Worm (Caenorhabditis elegans) whole organism, L4 larva: Measurements from ENCODE around the gene C14A4.6.
A peak's percentile ranks its signal among the peaks of the same experiment; 100 is the strongest.

ENCODE experiments used
- D1046.2 ChIP-seq: fragments of 200-800 bp; sonication (Bioruptor generic); IDR thresholded peaks from 2 replicates; pipeline ENCODE4 v1.3.6; 2022; ENCODE audit warnings: missing genetic modification characterization, missing compliant biosample characterization
- F10B5.3 ChIP-seq: sonication (generic microtip); optimal IDR thresholded peaks from 2 replicates; lab custom pipeline; 2016; ENCODE audit warnings: mild to moderate bottlenecking, missing genetic modification characterization, missing compliant biosample characterization
- F26F4.8 ChIP-seq: fragments of 200-800 bp; sonication (Bioruptor generic); conservative IDR thresholded peaks from 2 replicates; pipeline ENCODE4 v1.3.6; 2022; ENCODE audit warnings: missing genetic modification characterization, missing compliant biosample characterization
- F44E2.7 ChIP-seq: fragments of 200-800 bp; sonication (Bioruptor generic); IDR thresholded peaks from 2 replicates; pipeline ENCODE4 v2.1.2; 2022; ENCODE audit warnings: missing genetic modification characterization, missing compliant biosample characterization
- T20F7.1 ChIP-seq: fragments of 200-800 bp; sonication (Bioruptor generic); optimal IDR thresholded peaks from 2 replicates; lab custom pipeline; 2018; ENCODE audit warnings: mild to moderate bottlenecking, missing genetic modification characterization, missing compliant biosample characterization
- T26A8.4 ChIP-seq: fragments of 200-800 bp; sonication (Bioruptor generic); IDR thresholded peaks from 2 replicates; pipeline ENCODE4 v1.3.6; 2022; ENCODE audit warnings: missing genetic modification characterization, missing compliant biosample characterization
- Y5F2A.4 ChIP-seq: fragments of 200-800 bp; sonication (Bioruptor generic); optimal IDR thresholded peaks from 2 replicates; lab custom pipeline; 2018; ENCODE audit warnings: mild to moderate bottlenecking, missing genetic modification characterization, missing compliant biosample characterization
- Y75B8A.6 ChIP-seq: fragments of 200-800 bp; sonication (Bioruptor generic); IDR thresholded peaks from 2 replicates; pipeline ENCODE4 v1.3.6; 2022; ENCODE audit warnings: missing genetic modification reagents, missing genetic modification characterization, missing compliant biosample characterization
- aly-2 ChIP-seq: sonication (generic microtip); optimal IDR thresholded peaks from 2 replicates; lab custom pipeline; 2018; ENCODE audit warnings: missing biosample characterization, missing genetic modification characterization
- arid-1 ChIP-seq: fragments of 200-800 bp; sonication (Bioruptor generic); conservative IDR thresholded peaks from 2 replicates; pipeline ENCODE4 v1.3.6; 2022; ENCODE audit warnings: missing genetic modification reagents, missing genetic modification characterization, missing compliant biosample characterization
- ceh-20 ChIP-seq: fragments of 200-800 bp; sonication (Bioruptor generic); IDR thresholded peaks from 2 replicates; pipeline ENCODE4 v1.3.6; 2022; ENCODE audit warnings: missing genetic modification reagents, missing genetic modification characterization, missing compliant biosample characterization
- ceh-62 ChIP-seq: sonication (generic microtip); optimal IDR thresholded peaks from 2 replicates; lab custom pipeline; 2017; ENCODE audit warnings: missing biosample characterization, missing genetic modification characterization
- cey-2 ChIP-seq: sonication (generic microtip); optimal IDR thresholded peaks from 3 replicates; lab custom pipeline; 2017; ENCODE audit warnings: missing genetic modification characterization, mild to moderate bottlenecking, missing compliant biosample characterization, antibody characterized with exemption, borderline replicate concordance; ENCODE audit not compliant: insufficient read depth
- daf-8 ChIP-seq: fragments of 200-800 bp; sonication (Bioruptor generic); IDR thresholded peaks from 2 replicates; pipeline ENCODE4 v1.3.6; 2022; ENCODE audit warnings: missing genetic modification characterization, missing compliant biosample characterization
- dmd-9 ChIP-seq: fragments of 200-800 bp; sonication (Bioruptor generic); IDR thresholded peaks from 2 replicates; pipeline ENCODE4 v1.3.6; 2022; ENCODE audit warnings: missing genetic modification reagents, missing genetic modification characterization, missing compliant biosample characterization
- dve-1 ChIP-seq: sonication (generic microtip); optimal IDR thresholded peaks from 2 replicates; lab custom pipeline; 2017; ENCODE audit warnings: antibody characterized with exemption, mild to moderate bottlenecking, missing genetic modification characterization, missing compliant biosample characterization; ENCODE audit not compliant: insufficient read depth
- egl-43 ChIP-seq: fragments of 200-800 bp; sonication (Bioruptor generic); IDR thresholded peaks from 2 replicates; pipeline ENCODE4 v1.3.6; 2022; ENCODE audit warnings: missing genetic modification reagents, missing genetic modification characterization, missing compliant biosample characterization
- hif-1 ChIP-seq, 2 experiments: sonication (generic microtip); optimal IDR thresholded peaks; 2 replicates each; lab custom pipeline; 2016 to 2017; ENCODE audit warnings: missing compliant biosample characterization in 2 of 2, missing genetic modification characterization in 2 of 2, missing genetic modification reagents in 2 of 2, missing genotype in 2 of 2, mild to moderate bottlenecking in 1 of 2
- hlh-11 ChIP-seq: fragments of 200-800 bp; sonication (Bioruptor generic); optimal IDR thresholded peaks from 2 replicates; lab custom pipeline; 2018; ENCODE audit warnings: mild to moderate bottlenecking, missing genetic modification characterization, missing compliant biosample characterization
- hlh-30 ChIP-seq: sonication (generic microtip); optimal IDR thresholded peaks from 2 replicates; lab custom pipeline; 2017; ENCODE audit warnings: antibody characterized with exemption, mild to moderate bottlenecking, missing genetic modification characterization, missing compliant biosample characterization; ENCODE audit not compliant: insufficient read depth
- lim-7 ChIP-seq: fragments of 200-800 bp; sonication (Bioruptor generic); IDR thresholded peaks from 2 replicates; pipeline ENCODE4 v1.3.6; 2022; ENCODE audit warnings: missing genetic modification characterization, missing compliant biosample characterization
- lin-29 ChIP-seq: fragments of 200-800 bp; sonication (Bioruptor generic); IDR thresholded peaks from 2 replicates; pipeline ENCODE4 v1.3.6; 2022; ENCODE audit warnings: missing genetic modification reagents, missing genetic modification characterization, missing compliant biosample characterization
- lin-39 ChIP-seq: fragments of 150-350 bp; optimal IDR thresholded peaks from 2 replicates; lab custom pipeline; 2014; ENCODE audit warnings: missing biosample characterization, missing genetic modification reagents, missing genetic modification characterization
- madf-9 ChIP-seq: fragments of 200-800 bp; sonication (Bioruptor generic); conservative IDR thresholded peaks from 2 replicates; pipeline ENCODE4 v1.3.6; 2022; ENCODE audit warnings: missing genetic modification reagents, missing genetic modification characterization, missing compliant biosample characterization
- mep-1 ChIP-seq: fragments of 150-350 bp; sonication (generic microtip); optimal IDR thresholded peaks from 3 replicates; lab custom pipeline; 2014; ENCODE audit warnings: missing biosample characterization, missing genetic modification characterization
- mxl-2 ChIP-seq: fragments of 200-800 bp; sonication (Bioruptor generic); conservative IDR thresholded peaks from 2 replicates; pipeline ENCODE4 v1.3.6; 2022; ENCODE audit warnings: missing genetic modification reagents, missing genetic modification characterization, missing compliant biosample characterization
- nhr-10 ChIP-seq: fragments of 150-350 bp; optimal IDR thresholded peaks from 2 replicates; lab custom pipeline; 2014; ENCODE audit warnings: missing biosample characterization, missing genetic modification characterization
- nhr-102 ChIP-seq: sonication (generic microtip); optimal IDR thresholded peaks from 2 replicates; lab custom pipeline; 2016; ENCODE audit warnings: mild to moderate bottlenecking, missing genetic modification characterization, moderate library complexity, missing compliant biosample characterization
- nhr-11 ChIP-seq: fragments of 150-350 bp; optimal IDR thresholded peaks from 2 replicates; lab custom pipeline; 2014; ENCODE audit warnings: missing biosample characterization, missing genetic modification characterization
- nhr-25 ChIP-seq: sonication (generic microtip); optimal IDR thresholded peaks from 2 replicates; lab custom pipeline; 2017; ENCODE audit warnings: missing genetic modification characterization, mild to moderate bottlenecking, missing compliant biosample characterization, antibody characterized with exemption, moderate library complexity, borderline replicate concordance; ENCODE audit not compliant: insufficient read depth
- nhr-28 ChIP-seq: fragments of 150-350 bp; optimal IDR thresholded peaks from 2 replicates; lab custom pipeline; 2014; ENCODE audit warnings: missing biosample characterization, missing genetic modification characterization
- nhr-42 ChIP-seq: fragments of 200-800 bp; sonication (Bioruptor generic); IDR thresholded peaks from 2 replicates; pipeline ENCODE4 v1.3.6; 2022; ENCODE audit warnings: missing genetic modification characterization, missing compliant biosample characterization
- nhr-48 ChIP-seq: sonication (generic microtip); optimal IDR thresholded peaks from 2 replicates; lab custom pipeline; 2016; ENCODE audit warnings: mild to moderate bottlenecking, missing genetic modification characterization, missing compliant biosample characterization
- pqm-1 ChIP-seq: sonication (generic microtip); optimal IDR thresholded peaks from 2 replicates; lab custom pipeline; 2017; ENCODE audit warnings: missing biosample characterization, missing genetic modification characterization
- rbr-2 ChIP-seq: sonication (generic microtip); optimal IDR thresholded peaks from 2 replicates; lab custom pipeline; 2016; ENCODE audit warnings: missing genotype, missing genetic modification characterization, missing compliant biosample characterization
- sdz-12 ChIP-seq: fragments of 200-800 bp; sonication (Bioruptor generic); optimal IDR thresholded peaks from 2 replicates; lab custom pipeline; 2018; ENCODE audit warnings: mild to moderate bottlenecking, missing genetic modification characterization, missing compliant biosample characterization
- set-16 ChIP-seq: fragments of 200-800 bp; sonication (Bioruptor generic); IDR thresholded peaks from 2 replicates; pipeline ENCODE4 v1.3.6; 2022; ENCODE audit warnings: missing genetic modification reagents, missing genetic modification characterization, missing compliant biosample characterization
- skn-1 ChIP-seq: fragments of 150-350 bp; optimal IDR thresholded peaks from 2 replicates; lab custom pipeline; 2014; ENCODE audit warnings: missing biosample characterization, missing genetic modification characterization
- snpc-1.2 ChIP-seq: fragments of 200-800 bp; sonication (Bioruptor generic); IDR thresholded peaks from 2 replicates; pipeline ENCODE4 v1.3.6; 2022; ENCODE audit warnings: missing genetic modification reagents, missing genetic modification characterization, missing compliant biosample characterization
- tag-97 ChIP-seq: fragments of 200-800 bp; sonication (Bioruptor generic); IDR thresholded peaks from 2 replicates; pipeline ENCODE4 v1.3.6; 2022; ENCODE audit warnings: missing genetic modification characterization, missing compliant biosample characterization
- tra-1 ChIP-seq: fragments of 200-800 bp; sonication (Bioruptor generic); IDR thresholded peaks from 2 replicates; pipeline ENCODE4 v1.3.6; 2022; ENCODE audit warnings: missing genetic modification reagents, missing genetic modification characterization, missing compliant biosample characterization
- unc-130 ChIP-seq: sonication (generic microtip); optimal IDR thresholded peaks from 2 replicates; lab custom pipeline; 2016; ENCODE audit warnings: missing genetic modification reagents, missing genetic modification characterization, missing compliant biosample characterization
- unc-39 ChIP-seq: sonication (generic microtip); optimal IDR thresholded peaks from 2 replicates; lab custom pipeline; 2017; ENCODE audit warnings: missing biosample characterization, missing genetic modification characterization
- zag-1 ChIP-seq: fragments of 150-350 bp; optimal IDR thresholded peaks from 2 replicates; lab custom pipeline; 2014; ENCODE audit warnings: missing biosample characterization, missing genetic modification characterization
- zfp-3 ChIP-seq: fragments of 200-800 bp; sonication (Bioruptor generic); conservative IDR thresholded peaks from 2 replicates; pipeline ENCODE4 v1.3.6; 2022; ENCODE audit warnings: missing genetic modification reagents, missing genetic modification characterization, missing compliant biosample characterization
- zip-11 ChIP-seq: fragments of 200-800 bp; sonication (Bioruptor generic); IDR thresholded peaks from 2 replicates; pipeline ENCODE4 v1.3.6; 2022; ENCODE audit warnings: missing genetic modification characterization, missing compliant biosample characterization

The C14A4.6 gene

ce11 chrII:10556550-10557205 lies 37.9 kb downstream of the C14A4.6 start (continued):
- TF ChIP-seq sdz-12 (GFP tag; lab: Kevin White, UChicago) (peak; percentile 66), nhr-25 (tag; lab: Kevin White, UChicago) (no peak), snpc-1.2 (GFP tag; lab: Robert Waterston, UW) (no peak), nhr-28 (tag; lab: Kevin White, UChicago) (peak; percentile 16)

- no peak for TF ChIP-seq F26F4.8 (GFP tag; lab: Robert Waterston, UW)
- peak; percentile 82 for TF ChIP-seq nhr-11 (tag; lab: Kevin White, UChicago)
- TF ChIP-seq Y75B8A.6 (GFP tag; lab: Robert Waterston, UW) = no peak
- no peak for TF ChIP-seq nhr-42 (GFP tag; lab: Robert Waterston, UW)
- peak; percentile 79 for TF ChIP-seq nhr-10
- TF ChIP-seq pqm-1 (tag; lab: Kevin White, UChicago) = peak; percentile 5
- TF ChIP-seq mxl-2 (GFP tag; lab: Robert Waterston, UW) = 0 out of 2 replicates have a peak, but pooled peaks have one; percentile 8
- peak; percentile 31 for TF ChIP-seq zfp-3 (GFP tag; lab: Robert Waterston, UW)
- no peak for TF ChIP-seq cey-2 (tag; lab: Kevin White, UChicago)
- no peak; the same call in 1 of the 2 replicates for TF ChIP-seq lin-29 (GFP tag; lab: Robert Waterston, UW)
- peak; percentile 56 for TF ChIP-seq tra-1 (GFP tag; lab: Robert Waterston, UW)
- TF ChIP-seq madf-9 (GFP tag; lab: Robert Waterston, UW) = 0 out of 2 replicates have a peak, but pooled peaks have one; percentile 12
- no peak for TF ChIP-seq D1046.2 (GFP tag; lab: Robert Waterston, UW)
- TF ChIP-seq dve-1 (tag; lab: Kevin White, UChicago) = peak; percentile 60
- TF ChIP-seq hif-1 (tag; optimal IDR thresholded peaks at IDR 0.05; lab: Kevin White, UChicago) = peak in 1 of 2 experiments; percentile 49
- no peak for TF ChIP-seq aly-2 (tag; lab: Kevin White, UChicago)
- TF ChIP-seq lim-7 (GFP tag; lab: Robert Waterston, UW) = no peak
- TF ChIP-seq skn-1 (tag; lab: Kevin White, UChicago) = no peak
- TF ChIP-seq T26A8.4 (GFP tag; lab: Robert Waterston, UW) = no peak
- TF ChIP-seq nhr-48 (tag; lab: Kevin White, UChicago) = peak; percentile 69
- TF ChIP-seq F10B5.3 (tag; lab: Kevin White, UChicago) = no peak
- TF ChIP-seq nhr-25 (tag; lab: Kevin White, UChicago) = peak; percentile 40
- TF ChIP-seq zag-1 = no peak
- no peak; the same call in 1 of the 2 replicates for TF ChIP-seq arid-1 (GFP tag; lab: Robert Waterston, UW)
- peak; percentile 14; the same call in 1 of the 2 replicates for TF ChIP-seq ceh-20 (GFP tag; lab: Robert Waterston, UW)
- TF ChIP-seq set-16 = no peak
- peak; percentile 72 for TF ChIP-seq mep-1 (tag; lab: Kevin White, UChicago)
- TF ChIP-seq dmd-9 (GFP tag; lab: Robert Waterston, UW) = no peak
- TF ChIP-seq nhr-28 (tag; lab: Kevin White, UChicago) = peak; percentile 73
- no peak for TF ChIP-seq ceh-62 (tag; lab: Kevin White, UChicago)
- TF ChIP-seq lin-39 = no peak
- TF ChIP-seq Y5F2A.4 (GFP tag; lab: Kevin White, UChicago) = no peak
- peak; percentile 86 for TF ChIP-seq hlh-30 (tag; lab: Kevin White, UChicago)
- no peak for TF ChIP-seq F44E2.7 (GFP tag; lab: Robert Waterston, UW)
- no peak for TF ChIP-seq unc-130 (GFP tag; lab: Kevin White, UChicago)
- TF ChIP-seq nhr-102 = peak; percentile 40
- TF ChIP-seq T20F7.1 = peak; percentile 6
- no peak for TF ChIP-seq zip-11 (GFP tag; lab: Robert Waterston, UW)
- peak; percentile 85 for TF ChIP-seq hlh-11 (tag; lab: Kevin White, UChicago)
- TF ChIP-seq egl-43 = peak; percentile 3; the same call in 1 of the 2 replicates
- no peak for TF ChIP-seq daf-8 (GFP tag; lab: Robert Waterston, UW)
- TF ChIP-seq snpc-1.2 (GFP tag; lab: Robert Waterston, UW) = no peak
- TF ChIP-seq rbr-2 = no peak
- no peak for TF ChIP-seq unc-39 (tag; lab: Kevin White, UChicago)
- TF ChIP-seq tag-97 (GFP tag; lab: Robert Waterston, UW) = no peak
These were observed 39.0 kb downstream of the C14A4.6 start for ce11 chrII:10555484-10556075.
